Worm (Caenorhabditis elegans): ENCODE data around the gene F11E6.8.

The F11E6.8 gene

DNA sequence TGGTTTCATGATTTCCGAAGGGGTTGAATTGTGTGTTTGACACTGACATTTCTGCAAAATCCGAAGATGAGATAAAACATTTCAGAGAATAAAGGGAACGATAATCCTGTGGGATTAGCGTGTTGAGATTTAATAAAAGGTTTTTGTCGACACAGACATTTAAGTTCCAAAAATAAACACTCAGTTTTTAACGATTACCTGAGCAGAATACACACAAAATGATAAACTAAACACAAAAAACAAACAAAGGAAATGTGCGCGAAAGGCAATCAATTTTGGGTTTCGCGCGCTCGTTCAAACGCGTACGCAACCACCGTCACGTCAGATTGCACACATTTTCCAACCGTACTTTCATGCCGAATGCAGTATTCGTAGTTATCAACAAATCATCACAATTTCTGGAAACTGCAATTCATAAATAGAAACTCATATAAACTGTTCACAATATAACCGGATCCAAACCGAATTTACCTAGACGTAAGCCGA lies 10.9 kb upstream of the F11E6.8 start, which contains the start of gene rif-1.1:
rif-1.1 (minus strand) TSS at position 51 of the 486 bp plus-strand sequence.
- TF ChIP-seq che-1 (tag; optimal IDR thresholded peaks at IDR 0.05) (no peak), dve-1 (tag; optimal IDR thresholded peaks at IDR 0.05) (peak; percentile 29), tbx-2 (tag; optimal IDR thresholded peaks at IDR 0.05) (peak; percentile 2), elt-4 (tag; optimal IDR thresholded peaks at IDR 0.05) (no peak)

ce11 chrIV:17453996-17454395 lies 3.7 kb upstream of the F11E6.8 start:
- TF ChIP-seq pros-1 (tag; optimal IDR thresholded peaks at IDR 0.05): no peak
- no peak for TF ChIP-seq nfya-1 (tag; optimal IDR thresholded peaks at IDR 0.05)
- TF ChIP-seq ref-2 (tag; optimal IDR thresholded peaks at IDR 0.05): no peak
- no peak for TF ChIP-seq elt-4 (tag; optimal IDR thresholded peaks at IDR 0.05)
- TF ChIP-seq fkh-6 (tag; optimal IDR thresholded peaks at IDR 0.05): no peak
- TF ChIP-seq ttx-3 (tag; optimal IDR thresholded peaks at IDR 0.05): no peak
- no peak for TF ChIP-seq pqm-1 (tag; optimal IDR thresholded peaks at IDR 0.05)
- no peak for TF ChIP-seq zip-5 (tag; optimal IDR thresholded peaks at IDR 0.05)
- TF ChIP-seq madf-2 (tag; optimal IDR thresholded peaks at IDR 0.05): no peak
- no peak for TF ChIP-seq pag-3 (tag; optimal IDR thresholded peaks at IDR 0.05; ENCODE audit: borderline replicate concordance)

ce11 chrIV:17453200-17453599 lies 2.9 kb upstream of the F11E6.8 start:
- TF ChIP-seq K09A11.1 (tag; optimal IDR thresholded peaks at IDR 0.05; ENCODE audit: insufficient read depth): no peak
- TF ChIP-seq pag-3 (tag; optimal IDR thresholded peaks at IDR 0.05; ENCODE audit: borderline replicate concordance): no peak
- TF ChIP-seq eyg-1 (tag; optimal IDR thresholded peaks at IDR 0.05): no peak
- no peak for TF ChIP-seq zip-5 (tag; optimal IDR thresholded peaks at IDR 0.05)
- TF ChIP-seq npax-4 (tag; optimal IDR thresholded peaks at IDR 0.05): no peak
- TF ChIP-seq C08G9.2 (tag; optimal IDR thresholded peaks at IDR 0.05): no peak

- TF ChIP-seq nhr-11 (tag; optimal IDR thresholded peaks at IDR 0.05) (no peak), pax-1 (tag; optimal IDR thresholded peaks at IDR 0.05) (no peak), hlh-6 (tag; optimal IDR thresholded peaks at IDR 0.05) (no peak), sox-4 (tag; optimal IDR thresholded peaks at IDR 0.05) (no peak), madf-2 (tag; optimal IDR thresholded peaks at IDR 0.05) (no peak), rnt-1 (tag; optimal IDR thresholded peaks at IDR 0.05) (no peak), mec-3 (tag; optimal IDR thresholded peaks at IDR 0.05; ENCODE audit: borderline replicate concordance) (no peak), ttx-3 (tag; optimal IDR thresholded peaks at IDR 0.05) (no peak), pros-1 (tag; optimal IDR thresholded peaks at IDR 0.05) (no peak), K02D7.2 (tag; optimal IDR thresholded peaks at IDR 0.05) (no peak), odd-2 (tag; optimal IDR thresholded peaks at IDR 0.05) (no peak), nfya-1 (tag; optimal IDR thresholded peaks at IDR 0.05) (no peak), unc-42 (tag; optimal IDR thresholded peaks at IDR 0.05) (no peak), pqm-1 (tag; optimal IDR thresholded peaks at IDR 0.05) (no peak), ceh-30 (tag; optimal IDR thresholded peaks at IDR 0.05) (no peak)
Observed at ce11 chrIV:17448319-17448718, 2.0 kb downstream of the F11E6.8 start.

- TF ChIP-seq ceh-34 (tag; optimal IDR thresholded peaks at IDR 0.05) (no peak), K02D7.2 (tag; optimal IDR thresholded peaks at IDR 0.05) (no peak), ceh-48 (tag; optimal IDR thresholded peaks at IDR 0.05) (no peak), eyg-1 (tag; optimal IDR thresholded peaks at IDR 0.05) (no peak)
Observed at ce11 chrIV:17442503-17442902, 7.8 kb downstream of the F11E6.8 start, which contains the start of gene F11E6.11. F11E6.11 (plus strand) TSS chrIV:17442827.

- TF ChIP-seq ceh-18 (tag; optimal IDR thresholded peaks at IDR 0.05): no peak
- TF ChIP-seq nhr-11 (tag; optimal IDR thresholded peaks at IDR 0.05): no peak
- TF ChIP-seq T23F11.4 (GFP tag; optimal IDR thresholded peaks at IDR 0.05): no peak
- no peak for TF ChIP-seq pag-3 (tag; optimal IDR thresholded peaks at IDR 0.05; ENCODE audit: borderline replicate concordance)
- no peak for TF ChIP-seq tbx-7 (tag; optimal IDR thresholded peaks at IDR 0.05)
- no peak for TF ChIP-seq hlh-6 (tag; optimal IDR thresholded peaks at IDR 0.05)
- TF ChIP-seq fkh-10 (GFP tag; optimal IDR thresholded peaks at IDR 0.05): no peak
- no peak for TF ChIP-seq C08G9.2 (tag; optimal IDR thresholded peaks at IDR 0.05)
- no peak for TF ChIP-seq ceh-6 (GFP tag; optimal IDR thresholded peaks at IDR 0.05)
- no peak for TF ChIP-seq F13H6.1 (tag; optimal IDR thresholded peaks at IDR 0.05)
Observed at ce11 chrIV:17441260-17441659, 9.1 kb downstream of the F11E6.8 start.

All from whole organism, late embryonic.